Fruit fly (Drosophila melanogaster): ENCODE results near the gene gwl.

The gwl gene

DNA sequence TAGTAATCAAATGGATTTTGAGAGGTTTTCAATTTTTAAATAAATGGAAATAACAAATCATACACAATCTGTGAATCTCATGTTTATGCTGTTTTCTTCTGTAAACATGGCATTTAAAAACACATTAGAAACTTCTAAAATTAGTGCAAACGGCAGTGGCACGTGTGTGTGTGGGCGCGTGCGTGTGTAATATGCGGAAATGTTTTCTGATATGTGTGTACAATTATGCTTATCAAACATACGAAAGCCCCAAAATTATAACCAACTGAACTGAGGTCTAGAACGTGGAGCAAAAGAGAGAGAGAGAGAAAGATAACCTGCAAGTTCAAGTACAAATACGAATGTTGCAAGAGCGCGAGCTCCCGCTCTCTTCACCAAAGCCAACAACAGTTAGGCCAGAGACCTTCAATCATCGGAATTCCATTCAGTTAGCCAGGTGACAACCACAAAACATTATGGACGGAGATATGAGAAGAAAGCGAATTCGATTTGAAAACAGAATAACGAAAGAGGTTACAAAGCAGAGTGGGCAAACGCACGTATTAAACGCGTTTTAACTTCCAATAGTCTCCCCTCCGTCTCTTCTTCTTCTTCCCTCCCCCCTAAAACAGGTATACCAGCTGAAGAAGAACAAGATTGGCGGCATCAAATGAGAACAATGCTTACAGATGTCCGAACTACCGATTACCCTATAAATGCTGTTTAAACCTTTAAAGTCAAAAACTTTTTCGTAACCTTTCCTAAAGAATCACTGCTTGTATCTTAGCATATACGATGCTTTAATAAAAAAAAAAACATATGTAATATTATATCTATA lies 4.9 kb upstream of the gwl start (continued):
- TF ChIP-seq Blimp-1 (GFP tag; optimal IDR thresholded peaks at IDR 0.05) (peak; percentile 96), CG15269 (tag; optimal IDR thresholded peaks at IDR 0.05) (peak; percentile 98), emc (GFP tag; optimal IDR thresholded peaks at IDR 0.05) (peak; percentile 74), CG2678 (tag; optimal IDR thresholded peaks at IDR 0.05) (peak; percentile 98), CG43689 (GFP tag; IDR thresholded peaks at IDR 0.05) (peak; percentile 94), Bteb2 (GFP tag; optimal IDR thresholded peaks at IDR 0.05) (peak; percentile 78), Taf1 (GFP tag; IDR thresholded peaks at IDR 0.05) (peak; percentile 93), unc-4 (GFP tag; IDR thresholded peaks at IDR 0.05; ENCODE audit: partially characterized antibody) (no peak), gfzf (GFP tag; optimal IDR thresholded peaks at IDR 0.05) (no peak), gro (GFP tag; optimal IDR thresholded peaks at IDR 0.05) (peak; percentile 89), CG3407 (GFP tag; optimal IDR thresholded peaks at IDR 0.05) (peak; percentile 88), gsb-n (tag; optimal IDR thresholded peaks at IDR 0.05) (peak; percentile 94), Vsx1 (GFP tag; optimal IDR thresholded peaks at IDR 0.05) (peak; percentile 93), CrebB (tag; optimal IDR thresholded peaks at IDR 0.05) (peak; percentile 92), ftz-f1 (GFP tag; optimal IDR thresholded peaks at IDR 0.05) (peak; percentile 43), CG17186 (GFP tag; optimal IDR thresholded peaks at IDR 0.05) (peak; percentile 72), repo (GFP tag; optimal IDR thresholded peaks at IDR 0.05) (peak; percentile 83), mam (GFP tag; optimal IDR thresholded peaks at IDR 0.05) (peak; percentile 89), Awh (GFP tag; IDR thresholded peaks at IDR 0.05) (peak; percentile 95), CG15011 (GFP tag; optimal IDR thresholded peaks at IDR 0.05) (peak; percentile 94), ewg (GFP tag; optimal IDR thresholded peaks at IDR 0.05) (peak; percentile 88), Xbp1 (GFP tag; optimal IDR thresholded peaks at IDR 0.05) (peak; percentile 96), Lpt (GFP tag; optimal IDR thresholded peaks at IDR 0.05) (no peak), CG12071 (GFP tag; optimal IDR thresholded peaks at IDR 0.05) (peak; percentile 95), CG10274 (GFP tag; optimal IDR thresholded peaks at IDR 0.05) (peak; percentile 90), chn (GFP tag; optimal IDR thresholded peaks at IDR 0.05) (peak; percentile 90), sob (GFP tag; IDR thresholded peaks at IDR 0.05) (peak; percentile 97), CG1792 (GFP tag; optimal IDR thresholded peaks at IDR 0.05) (peak; percentile 84), E2f2 (GFP tag; IDR thresholded peaks at IDR 0.05) (peak; percentile 81), Optix (GFP tag; IDR thresholded peaks at IDR 0.05) (peak; percentile 82; the same call in 2 of the 3 replicates), Mrtf (GFP tag; IDR thresholded peaks at IDR 0.05) (peak; percentile 95), lab (GFP tag; optimal IDR thresholded peaks at IDR 0.05) (peak; percentile 99), Meics (GFP tag; optimal IDR thresholded peaks at IDR 0.05) (peak; percentile 98), HHEX (GFP tag; optimal IDR thresholded peaks at IDR 0.05) (peak; percentile 97), bbx (GFP tag; IDR thresholded peaks at IDR 0.05; ENCODE audit: partially characterized antibody) (0 out of 2 replicates have a peak, but pooled peaks have one; percentile 21), Trl (optimal IDR thresholded peaks at IDR 0.05) (peak; percentile 61 to 84), Trl (GFP tag; optimal IDR thresholded peaks at IDR 0.05) (peak; percentile 80), Hmr (GFP tag; optimal IDR thresholded peaks at IDR 0.05) (peak; percentile 96), CG6854 (GFP tag; optimal IDR thresholded peaks at IDR 0.05) (peak; percentile 95), Sry-δ (GFP tag; optimal IDR thresholded peaks at IDR 0.05) (peak; percentile 54), CG6654 (GFP tag; optimal IDR thresholded peaks at IDR 0.05) (peak; percentile 87), CG3065 (GFP tag; optimal IDR thresholded peaks at IDR 0.05) (peak; percentile 80), Oli (tag; optimal IDR thresholded peaks at IDR 0.05) (peak; percentile 95), ara (GFP tag; IDR thresholded peaks at IDR 0.05) (peak; percentile 94), CG12104 (GFP tag; optimal IDR thresholded peaks at IDR 0.05) (peak; percentile 97), CG3838 (GFP tag; optimal IDR thresholded peaks at IDR 0.05) (peak; percentile 86), CG6765 (GFP tag; optimal IDR thresholded peaks at IDR 0.05) (peak; percentile 91), CG5245 (GFP tag; optimal IDR thresholded peaks at IDR 0.05) (peak; percentile 94), btn (GFP tag; optimal IDR thresholded peaks at IDR 0.05) (peak; percentile 43)
